Worm (Caenorhabditis elegans) whole organism, L2 larva: ENCODE results near the gene Y67A10A.11.

Source experiments
- lin-13 ChIP-seq: fragments of 150-350 bp; optimal IDR thresholded peaks from 2 replicates; lab custom pipeline; 2014; ENCODE audit warnings: missing biosample characterization, missing genetic modification reagents, missing genetic modification characterization
- lin-39 ChIP-seq: fragments of 150-350 bp; optimal IDR thresholded peaks from 2 replicates; lab custom pipeline; 2014; ENCODE audit warnings: missing biosample characterization, missing genetic modification reagents, missing genetic modification characterization
- nhr-77 ChIP-seq: fragments of 150-350 bp; optimal IDR thresholded peaks from 2 replicates; lab custom pipeline; 2014; ENCODE audit warnings: missing biosample characterization, missing genetic modification characterization
- skn-1 ChIP-seq: sonication (generic microtip); optimal IDR thresholded peaks from 2 replicates; lab custom pipeline; 2017; ENCODE audit warnings: missing biosample characterization, missing genetic modification characterization
- snpc-4 ChIP-seq: fragments of 150-350 bp; optimal IDR thresholded peaks from 2 replicates; lab custom pipeline; 2014; ENCODE audit warnings: missing biosample characterization, missing genetic modification characterization
- unc-39 ChIP-seq: fragments of 150-350 bp; optimal IDR thresholded peaks from 2 replicates; lab custom pipeline; 2014; ENCODE audit warnings: missing biosample characterization, missing genetic modification characterization
- zag-1 ChIP-seq: fragments of 150-350 bp; optimal IDR thresholded peaks from 2 replicates; lab custom pipeline; 2014; ENCODE audit warnings: missing biosample characterization, missing genetic modification characterization
- ztf-11 ChIP-seq: sonication (generic microtip); optimal IDR thresholded peaks from 2 replicates; lab custom pipeline; 2017; ENCODE audit warnings: missing biosample characterization, missing genetic modification characterization

ce11 chrIV:14318054-14318453 is 21.7 kb upstream of the Y67A10A.11 start:
- TF ChIP-seq zag-1 (tag; lab: Kevin White, UChicago) (no peak), lin-13 (no peak), snpc-4 (tag; lab: Kevin White, UChicago) (no peak), skn-1 (tag; lab: Kevin White, UChicago) (no peak), ztf-11 (tag; lab: Kevin White, UChicago) (no peak), nhr-77 (tag; lab: Kevin White, UChicago) (no peak), unc-39 (no peak), lin-39 (no peak)
